Worm (Caenorhabditis elegans): ENCODE data around the gene ZK643.6.

DNA sequence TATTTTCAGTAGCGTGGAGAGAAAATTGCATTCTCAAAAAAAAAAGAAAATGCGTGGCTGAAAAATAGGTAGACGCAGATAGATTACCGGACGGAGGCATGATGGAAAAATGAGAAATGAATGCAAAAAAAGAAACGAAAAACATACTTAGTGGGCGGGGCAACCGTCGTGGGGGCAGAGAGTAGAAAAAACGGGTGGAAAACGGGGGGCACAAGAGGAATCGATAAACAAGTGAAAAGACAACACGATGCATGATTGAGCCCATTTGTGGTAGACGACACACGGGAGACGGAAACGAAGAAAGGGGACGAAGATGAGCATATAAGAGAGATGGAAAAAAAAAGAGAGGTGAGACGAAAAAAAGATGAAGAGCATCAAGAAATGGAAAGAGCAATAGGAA, 28.0 kb upstream of the ZK643.6 start:
- TF ChIP-seq drap-1 (GFP tag; optimal IDR thresholded peaks at IDR 0.05) (no peak), flh-1 (GFP tag; optimal IDR thresholded peaks at IDR 0.05) (no peak), elt-1 (tag; optimal IDR thresholded peaks at IDR 0.05; ENCODE audit: borderline replicate concordance, insufficient read depth) (no peak), sptf-1 (tag; optimal IDR thresholded peaks at IDR 0.05) (no peak), lin-13 (tag; optimal IDR thresholded peaks at IDR 0.05) (no peak), zip-8 (tag; optimal IDR thresholded peaks at IDR 0.05) (no peak), nhr-28 (tag; optimal IDR thresholded peaks at IDR 0.05) (no peak)

Data from whole organism, mixed stage, embryonic.